Fruit fly (Drosophila melanogaster) whole organism, embryonic: ENCODE data around the gene CG9782.
A peak's percentile ranks its signal among the peaks of the same experiment; 100 is the strongest.

ENCODE experiments used
- Ada2b ChIP-seq: fragments of 200-800 bp; sonication (Bioruptor generic); IDR thresholded peaks from 2 replicates; pipeline ENCODE4 v1.3.6; 2022; ENCODE audit warnings: missing biosample characterization, missing genetic modification characterization
- Atf-2 ChIP-seq: fragments of 200-800 bp; sonication (Bioruptor generic); optimal IDR thresholded peaks from 2 replicates; lab custom pipeline; 2016; ENCODE audit warnings: missing biosample characterization, missing genetic modification characterization
- Atf3 ChIP-seq: fragments of 200-800 bp; sonication (Bioruptor generic); optimal IDR thresholded peaks from 3 replicates; lab custom pipeline; 2016; ENCODE audit warnings: missing biosample characterization, missing genetic modification characterization
- B-H1 ChIP-seq: fragments of 200-800 bp; sonication (Bioruptor generic); IDR thresholded peaks from 3 replicates; pipeline ENCODE4 v1.3.6; 2022; ENCODE audit warnings: missing biosample characterization, missing genetic modification characterization
- BtbVII ChIP-seq: fragments of 200-800 bp; sonication (Bioruptor generic); optimal IDR thresholded peaks from 3 replicates; lab custom pipeline; 2017; ENCODE audit warnings: missing biosample characterization, mild to moderate bottlenecking, missing genetic modification characterization
- CG10147 ChIP-seq: fragments of 200-800 bp; sonication (Bioruptor generic); optimal IDR thresholded peaks from 2 replicates; lab custom pipeline; 2019; ENCODE audit warnings: missing biosample characterization, mild to moderate bottlenecking, missing genetic modification characterization, moderate library complexity
- CG10366 ChIP-seq: fragments of 200-800 bp; sonication (Bioruptor generic); IDR thresholded peaks from 2 replicates; pipeline ENCODE4 v1.3.6; 2022; ENCODE audit warnings: missing biosample characterization, missing genetic modification characterization
- CG10654 ChIP-seq: fragments of 200-800 bp; sonication (Bioruptor generic); optimal IDR thresholded peaks from 2 replicates; lab custom pipeline; 2016; ENCODE audit warnings: missing biosample characterization, missing genetic modification characterization
- CG10959 ChIP-seq: fragments of 200-800 bp; sonication (Bioruptor generic); IDR thresholded peaks from 2 replicates; pipeline ENCODE4 v1.3.6; 2022; ENCODE audit warnings: missing biosample characterization, missing genetic modification characterization
- CG12219 ChIP-seq: fragments of 200-800 bp; sonication (Bioruptor generic); optimal IDR thresholded peaks from 3 replicates; lab custom pipeline; 2018; ENCODE audit warnings: missing biosample characterization, mild to moderate bottlenecking, missing genetic modification characterization
- CG12659 ChIP-seq: fragments of 200-800 bp; sonication (Bioruptor generic); optimal IDR thresholded peaks from 3 replicates; lab custom pipeline; 2017; ENCODE audit warnings: mild to moderate bottlenecking, missing biosample characterization, missing genetic modification reagents, missing genetic modification characterization
- CG12769 ChIP-seq: fragments of 200-800 bp; sonication (Bioruptor generic); optimal IDR thresholded peaks from 2 replicates; lab custom pipeline; 2019; ENCODE audit warnings: missing biosample characterization, mild to moderate bottlenecking, missing genetic modification characterization, moderate library complexity
- CG13296 ChIP-seq: fragments of 200-800 bp; sonication (Bioruptor generic); optimal IDR thresholded peaks from 3 replicates; lab custom pipeline; 2018; ENCODE audit warnings: missing biosample characterization, mild to moderate bottlenecking, missing genetic modification characterization
- CG17568 ChIP-seq: fragments of 200-800 bp; sonication (Bioruptor generic); optimal IDR thresholded peaks from 2 replicates; lab custom pipeline; 2018; ENCODE audit warnings: missing biosample characterization, mild to moderate bottlenecking, missing genetic modification characterization, moderate library complexity
- CG2202 ChIP-seq: fragments of 200-800 bp; sonication (Bioruptor generic); optimal IDR thresholded peaks from 2 replicates; lab custom pipeline; 2018; ENCODE audit warnings: missing biosample characterization, mild to moderate bottlenecking, missing genetic modification characterization
- CG30403 ChIP-seq: fragments of 200-800 bp; sonication (Bioruptor generic); optimal IDR thresholded peaks from 3 replicates; lab custom pipeline; 2016; ENCODE audit warnings: missing biosample characterization, missing genetic modification characterization
- CG3847 ChIP-seq: fragments of 200-800 bp; sonication (Bioruptor generic); IDR thresholded peaks from 2 replicates; pipeline ENCODE4 v1.3.6; 2022; ENCODE audit warnings: missing biosample characterization, missing genetic modification characterization
- CG6689 ChIP-seq: fragments of 200-800 bp; sonication (Bioruptor generic); IDR thresholded peaks from 2 replicates; pipeline ENCODE4 v1.3.6; 2022; ENCODE audit warnings: missing biosample characterization, missing genetic modification characterization
- CG6765 ChIP-seq: fragments of 200-800 bp; sonication (Bioruptor generic); optimal IDR thresholded peaks from 3 replicates; lab custom pipeline; 2017; ENCODE audit warnings: missing biosample characterization, mild to moderate bottlenecking, missing genetic modification characterization
- CG6791 ChIP-seq: fragments of 200-800 bp; sonication (Bioruptor generic); IDR thresholded peaks from 3 replicates; pipeline ENCODE4 v1.3.6; 2022; ENCODE audit warnings: missing biosample characterization, missing genetic modification characterization; ENCODE audit not compliant: partially characterized antibody
- CG6813 ChIP-seq: fragments of 200-800 bp; sonication (Bioruptor generic); optimal IDR thresholded peaks from 2 replicates; lab custom pipeline; 2017; ENCODE audit warnings: missing biosample characterization, missing genetic modification characterization, mild to moderate bottlenecking, moderate library complexity, missing genetic modification reagents
- CTCF ChIP-seq: fragments of 200-800 bp; sonication (Bioruptor generic); optimal IDR thresholded peaks from 2 replicates; lab custom pipeline; 2017; ENCODE audit warnings: missing biosample characterization, mild to moderate bottlenecking, missing genetic modification characterization, moderate library complexity
- Dad ChIP-seq: fragments of 200-800 bp; sonication (Bioruptor generic); optimal IDR thresholded peaks from 3 replicates; lab custom pipeline; 2016; ENCODE audit warnings: missing biosample characterization, missing genetic modification characterization
- E2f1 ChIP-seq: fragments of 200-800 bp; sonication (Bioruptor generic); IDR thresholded peaks from 2 replicates; pipeline ENCODE4 v1.3.6; 2022; ENCODE audit warnings: missing biosample characterization, missing genetic modification characterization
- Eip74EF ChIP-seq, 2 experiments: fragments of 200-800 bp in 1 of 2; fragments of >200 bp in 1 of 2; sonication (Bioruptor generic) in 1 of 2; optimal IDR thresholded peaks; 2 replicates each; lab custom pipeline; 2017 to 2019; ENCODE audit warnings: missing biosample characterization in 2 of 2, missing genetic modification characterization in 2 of 2, mild to moderate bottlenecking in 1 of 2, moderate library complexity in 1 of 2
- HmgZ ChIP-seq: fragments of 200-800 bp; sonication (Bioruptor generic); optimal IDR thresholded peaks from 2 replicates; lab custom pipeline; 2018; ENCODE audit warnings: missing biosample characterization, mild to moderate bottlenecking, missing genetic modification characterization
- Hr51 ChIP-seq, 2 experiments: fragments of 200-800 bp; sonication (Bioruptor generic); optimal IDR thresholded peaks; 2 replicates in 1 of 2; 3 replicates in 1 of 2; lab custom pipeline; 2016 to 2018; ENCODE audit warnings: missing biosample characterization in 2 of 2, missing genetic modification characterization in 2 of 2, mild to moderate bottlenecking in 1 of 2, moderate library complexity in 1 of 2
- Lhr ChIP-seq: fragments of 200-800 bp; sonication (Bioruptor generic); optimal IDR thresholded peaks from 3 replicates; lab custom pipeline; 2017; ENCODE audit warnings: mild to moderate bottlenecking, missing biosample characterization, missing genetic modification reagents, missing genetic modification characterization
- Med ChIP-seq: fragments of 200-800 bp; sonication (Bioruptor generic); peaks from one replicate; lab custom pipeline; 2016; ENCODE audit warnings: missing biosample characterization, missing genetic modification characterization, mild to moderate bottlenecking, inconsistent platforms, moderate library complexity
- Mes4 ChIP-seq: fragments of 200-800 bp; sonication (Bioruptor generic); optimal IDR thresholded peaks from 2 replicates; lab custom pipeline; 2016; ENCODE audit warnings: missing biosample characterization, missing genetic modification characterization
- PHDP ChIP-seq: fragments of 200-800 bp; sonication (Bioruptor generic); optimal IDR thresholded peaks from 3 replicates; lab custom pipeline; 2018; ENCODE audit warnings: missing biosample characterization, mild to moderate bottlenecking, missing genetic modification characterization, moderate library complexity
- Sox100B ChIP-seq: fragments of 200-800 bp; sonication (Bioruptor generic); optimal IDR thresholded peaks from 3 replicates; lab custom pipeline; 2018; ENCODE audit warnings: missing biosample characterization, mild to moderate bottlenecking, missing genetic modification characterization
- Sry-δ ChIP-seq: fragments of 200-800 bp; sonication (Bioruptor generic); optimal IDR thresholded peaks from 2 replicates; lab custom pipeline; 2016; ENCODE audit warnings: missing biosample characterization, missing genetic modification characterization
- ato ChIP-seq: fragments of 200-800 bp; sonication (Bioruptor generic); IDR thresholded peaks from 2 replicates; pipeline ENCODE4 v1.3.6; 2022; ENCODE audit warnings: missing biosample characterization, missing genetic modification characterization; ENCODE audit not compliant: partially characterized antibody
- az2 ChIP-seq: fragments of 200-800 bp; sonication (Bioruptor generic); optimal IDR thresholded peaks from 3 replicates; lab custom pipeline; 2016; ENCODE audit warnings: missing biosample characterization, missing genetic modification characterization
- bsh ChIP-seq, 2 experiments: fragments of 200-800 bp; sonication (Bioruptor generic); optimal IDR thresholded peaks; 2 replicates each; lab custom pipeline; 2017 to 2018; ENCODE audit warnings: mild to moderate bottlenecking in 2 of 2, missing biosample characterization in 2 of 2, missing genetic modification characterization in 2 of 2, moderate library complexity in 1 of 2
- eve ChIP-seq, 2 experiments: fragments of >200 bp; optimal IDR thresholded peaks; 2 replicates each; lab custom pipeline; 2017; ENCODE audit warnings: missing biosample characterization in 2 of 2, missing genetic modification characterization in 2 of 2
- mld ChIP-seq: fragments of 200-800 bp; sonication (Bioruptor generic); IDR thresholded peaks from 3 replicates; pipeline ENCODE4 v1.3.6; 2022; ENCODE audit warnings: missing biosample characterization, missing genetic modification characterization; ENCODE audit not compliant: partially characterized antibody
- oc ChIP-seq: fragments of 200-800 bp; sonication (Bioruptor generic); optimal IDR thresholded peaks from 2 replicates; lab custom pipeline; 2018; ENCODE audit warnings: missing biosample characterization, mild to moderate bottlenecking, missing genetic modification characterization, moderate library complexity
- onecut ChIP-seq: fragments of 200-800 bp; sonication (Bioruptor generic); IDR thresholded peaks from 2 replicates; pipeline ENCODE4 v1.3.6; 2022; ENCODE audit warnings: missing biosample characterization, missing genetic modification characterization
- org-1 ChIP-seq: fragments of 200-800 bp; sonication (Bioruptor generic); optimal IDR thresholded peaks from 2 replicates; lab custom pipeline; 2017; ENCODE audit warnings: missing biosample characterization, missing genetic modification characterization
- pb ChIP-seq: fragments of 200-800 bp; sonication (Bioruptor generic); optimal IDR thresholded peaks from 3 replicates; lab custom pipeline; 2016; ENCODE audit warnings: missing biosample characterization, missing genetic modification characterization
- pnt ChIP-seq: fragments of 200-800 bp; sonication (Bioruptor generic); optimal IDR thresholded peaks from 3 replicates; lab custom pipeline; 2016; ENCODE audit warnings: missing biosample characterization, missing genetic modification characterization
- ro ChIP-seq: fragments of 200-800 bp; sonication (Bioruptor generic); IDR thresholded peaks from 2 replicates; pipeline ENCODE4 v1.3.6; 2022; ENCODE audit warnings: missing biosample characterization, missing genetic modification characterization
- sens ChIP-seq: fragments of 200-800 bp; sonication (Bioruptor generic); peaks from one replicate; lab custom pipeline; 2016; ENCODE audit warnings: missing biosample characterization, missing genetic modification characterization
- sens-2 ChIP-seq: fragments of 200-800 bp; sonication (Bioruptor generic); IDR thresholded peaks from 2 replicates; pipeline ENCODE4 v1.3.6; 2022; ENCODE audit warnings: missing biosample characterization, missing genetic modification characterization
- sima ChIP-seq: fragments of 200-800 bp; sonication (Bioruptor generic); optimal IDR thresholded peaks from 2 replicates; lab custom pipeline; 2016; ENCODE audit warnings: missing biosample characterization, missing genetic modification characterization
- slbo ChIP-seq: fragments of 200-800 bp; sonication (Bioruptor generic); IDR thresholded peaks from 2 replicates; pipeline ENCODE4 v1.3.6; 2022; ENCODE audit warnings: missing biosample characterization, missing genetic modification characterization
- sr ChIP-seq: fragments of 200-800 bp; sonication (Bioruptor generic); IDR thresholded peaks from 3 replicates; pipeline ENCODE4 v1.3.6; 2022; ENCODE audit warnings: missing biosample characterization, missing genetic modification characterization
- tll ChIP-seq, 2 experiments: fragments of 200-800 bp in 1 of 2; fragments of >200 bp in 1 of 2; sonication (Bioruptor generic) in 1 of 2; optimal IDR thresholded peaks; 2 replicates each; lab custom pipeline; 2017 to 2019; ENCODE audit warnings: missing biosample characterization in 2 of 2, missing genetic modification characterization in 2 of 2, mild to moderate bottlenecking in 1 of 2, moderate library complexity in 1 of 2

The CG9782 gene

dm6 chrX:16587021-16587667 is 34.2 kb downstream of the CG9782 start, which contains the start of gene CanA-14F (continued):
- TF ChIP-seq CG6689 (no peak), BtbVII (GFP tag; lab: Kevin White, UChicago) (no peak), Dad (GFP tag; lab: Kevin White, UChicago) (no peak), Eip74EF (GFP tag; optimal IDR thresholded peaks at IDR 0.05; lab: Kevin White, UChicago) (no peak), sens (peak; percentile 27), ato (GFP tag; lab: Robert Waterston, UW) (peak; percentile 64; the same call in 1 of the 2 replicates), Sry-δ (peak; percentile 73), org-1 (GFP tag; lab: Kevin White, UChicago) (no peak), CG12219 (GFP tag; lab: Kevin White, UChicago) (no peak), CG13296 (no peak), bsh (GFP tag; optimal IDR thresholded peaks at IDR 0.05; lab: Kevin White, UChicago) (no peak), tll (GFP tag; optimal IDR thresholded peaks at IDR 0.05; lab: Kevin White, UChicago) (no peak), sr (GFP tag; lab: Robert Waterston, UW) (no peak), Med (GFP tag; lab: Kevin White, UChicago) (peak; percentile 69), Atf-2 (GFP tag; lab: Kevin White, UChicago) (no peak), Mes4 (GFP tag; lab: Kevin White, UChicago) (no peak), Ada2b (GFP tag; lab: Robert Waterston, UW) (no peak), HmgZ (tag; lab: Kevin White, UChicago) (no peak), CG2202 (tag; lab: Kevin White, UChicago) (no peak), CG3847 (GFP tag; lab: Robert Waterston, UW) (no peak), mld (GFP tag; lab: Robert Waterston, UW) (peak; percentile 65; the same call in 1 of the 3 replicates), PHDP (no peak), Sox100B (no peak), pnt (GFP tag; lab: Kevin White, UChicago) (no peak), CG6813 (GFP tag; lab: Kevin White, UChicago) (no peak), CG6765 (GFP tag; lab: Kevin White, UChicago) (no peak), B-H1 (no peak), pb (GFP tag; lab: Kevin White, UChicago) (no peak), CG12769 (tag; lab: Kevin White, UChicago) (no peak), CG12659 (GFP tag; lab: Kevin White, UChicago) (no peak), slbo (GFP tag; lab: Robert Waterston, UW) (peak; percentile 27; the same call in 1 of the 2 replicates), sens-2 (GFP tag; lab: Robert Waterston, UW) (no peak), ro (GFP tag; lab: Robert Waterston, UW) (no peak), CG10366 (GFP tag; lab: Robert Waterston, UW) (no peak), onecut (GFP tag; lab: Robert Waterston, UW) (peak; percentile 62; the same call in 1 of the 2 replicates), Atf3 (GFP tag; lab: Kevin White, UChicago) (no peak), oc (tag; lab: Kevin White, UChicago) (no peak), CG10147 (GFP tag; lab: Kevin White, UChicago) (no peak), E2f1 (GFP tag; lab: Robert Waterston, UW) (no peak), CG10959 (GFP tag; lab: Robert Waterston, UW) (no peak), eve (GFP tag; optimal IDR thresholded peaks at IDR 0.05; lab: Kevin White, UChicago) (no peak), az2 (GFP tag; lab: Kevin White, UChicago) (peak; percentile 4), CG17568 (GFP tag; lab: Kevin White, UChicago) (no peak), CTCF (peak; percentile 19), Lhr (no peak), CG10654 (GFP tag; lab: Kevin White, UChicago) (no peak), CG30403 (GFP tag; lab: Kevin White, UChicago) (peak; percentile 23), sima (GFP tag; lab: Kevin White, UChicago) (no peak), CG6791 (GFP tag; lab: Robert Waterston, UW) (peak; percentile 79), Hr51 (GFP tag; optimal IDR thresholded peaks at IDR 0.05; lab: Kevin White, UChicago) (no peak)
